1 fruit fly cellular context compared by ENCODE assay signal in the genomic region with DNA sequence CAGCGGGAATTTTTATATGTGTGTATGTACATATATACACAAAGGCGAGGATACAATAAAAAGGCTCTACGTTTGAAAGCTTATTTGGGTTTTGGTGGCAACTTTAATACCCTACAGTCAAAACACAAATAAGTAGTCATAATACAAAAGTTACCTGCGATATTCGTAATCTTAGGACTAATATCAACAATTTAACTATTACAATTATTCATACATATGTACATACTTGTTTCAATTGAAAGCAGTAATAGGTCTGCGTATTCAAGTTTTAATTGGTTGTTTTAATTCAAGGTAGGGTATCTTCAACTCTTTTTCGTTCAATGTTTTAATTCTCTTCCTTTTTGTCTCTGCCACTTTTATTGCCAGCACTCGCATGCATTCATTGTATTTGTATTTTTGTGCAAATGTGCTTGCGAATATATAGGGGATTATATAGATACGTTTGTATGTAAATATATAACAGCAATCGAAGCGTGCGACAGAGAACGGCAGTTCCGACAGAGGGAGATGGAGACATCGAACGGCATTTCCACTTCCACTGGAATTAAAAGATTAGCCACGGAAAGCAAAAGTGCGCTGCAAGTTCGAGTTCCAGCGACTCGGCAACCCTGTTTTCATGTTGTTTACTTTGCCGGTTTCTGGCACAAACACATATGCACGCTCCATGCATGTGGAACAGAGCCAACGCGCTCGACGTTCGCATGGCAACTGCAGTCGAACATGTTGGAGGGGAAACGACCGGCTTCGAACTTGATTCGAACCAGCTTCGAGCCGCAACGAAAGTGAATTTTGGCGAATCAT.
TF ChIP-seq lines count a peak whose summit lies in the region.

No protein-coding gene starts in this region.

TF ChIP-seq in whole organism, embryonic, 481 proteins besides CTCF, POLR2A, EP300 and RAD21 (continued from another document):
- TF ChIP-seq CG7556 (GFP tag; optimal IDR thresholded peaks at IDR 0.05; lab: Kevin White, UChicago) (no peak), CG2889 (GFP tag; IDR thresholded peaks at IDR 0.05; lab: Robert Waterston, UW) (no peak), Blimp-1 (GFP tag; optimal IDR thresholded peaks at IDR 0.05; lab: Kevin White, UChicago) (peak; percentile 95), ato (GFP tag; IDR thresholded peaks at IDR 0.05; lab: Robert Waterston, UW; ENCODE audit: partially characterized antibody) (no peak; the same call in 1 of the 2 replicates), klu (GFP tag; IDR thresholded peaks at IDR 0.05; lab: Robert Waterston, UW) (no peak), CoRest (tag; optimal IDR thresholded peaks at IDR 0.05; lab: Kevin White, UChicago) (peak; percentile 37), CG6689 (GFP tag; IDR thresholded peaks at IDR 0.05; lab: Robert Waterston, UW) (peak; percentile 28; the same call in 1 of the 2 replicates)
